Fruit fly (Drosophila melanogaster) whole organism, embryonic: ENCODE measurements around the gene CG17036.

Experiments used
- Atf-2 ChIP-seq: fragments of 200-800 bp; sonication (Bioruptor generic); optimal IDR thresholded peaks from 2 replicates; lab custom pipeline; 2016; ENCODE audit warnings: missing biosample characterization, missing genetic modification characterization
- CG10321 ChIP-seq: fragments of 200-800 bp; sonication (Bioruptor generic); IDR thresholded peaks from 2 replicates; pipeline ENCODE4 v1.3.6; 2022; ENCODE audit warnings: missing biosample characterization, missing genetic modification characterization
- CG10959 ChIP-seq: fragments of 200-800 bp; sonication (Bioruptor generic); IDR thresholded peaks from 2 replicates; pipeline ENCODE4 v1.3.6; 2022; ENCODE audit warnings: missing biosample characterization, missing genetic modification characterization
- CG11093 ChIP-seq: fragments of 200-800 bp; sonication (Bioruptor generic); IDR thresholded peaks from 3 replicates; pipeline ENCODE4 v1.3.6; 2022; ENCODE audit warnings: missing biosample characterization, missing genetic modification characterization
- CG11247 ChIP-seq: fragments of 200-800 bp; sonication (Bioruptor generic); IDR thresholded peaks from 2 replicates; pipeline ENCODE4 v1.3.6; 2022; ENCODE audit warnings: missing biosample characterization, missing genetic modification characterization
- CG11456 ChIP-seq: fragments of 200-800 bp; sonication (Bioruptor generic); IDR thresholded peaks from 3 replicates; pipeline ENCODE4 v1.3.6; 2022; ENCODE audit warnings: missing biosample characterization, missing genetic modification characterization
- CG11696 ChIP-seq: fragments of 200-800 bp; sonication (Bioruptor generic); IDR thresholded peaks from 2 replicates; pipeline ENCODE4 v1.3.6; 2022; ENCODE audit warnings: missing biosample characterization, missing genetic modification characterization
- CG12744 ChIP-seq: fragments of 200-800 bp; sonication (Bioruptor generic); optimal IDR thresholded peaks from 2 replicates; lab custom pipeline; 2016; ENCODE audit warnings: missing biosample characterization, missing genetic modification characterization
- CG13624 ChIP-seq: fragments of 200-800 bp; sonication (Bioruptor generic); optimal IDR thresholded peaks from 2 replicates; lab custom pipeline; 2016; ENCODE audit warnings: missing biosample characterization, missing genetic modification characterization
- CG14965 ChIP-seq: fragments of 200-800 bp; sonication (Bioruptor generic); optimal IDR thresholded peaks from 2 replicates; lab custom pipeline; 2016; ENCODE audit warnings: missing biosample characterization, missing genetic modification characterization, borderline replicate concordance
- CG16813 ChIP-seq: fragments of 200-800 bp; sonication (Bioruptor generic); IDR thresholded peaks from 3 replicates; pipeline ENCODE4 v1.3.6; 2022; ENCODE audit warnings: missing biosample characterization, missing genetic modification characterization; ENCODE audit not compliant: partially characterized antibody
- CG17361 ChIP-seq: fragments of 200-800 bp; sonication (Bioruptor generic); IDR thresholded peaks from 3 replicates; pipeline ENCODE4 v1.3.6; 2022; ENCODE audit warnings: missing biosample characterization, missing genetic modification characterization
- CG2199 ChIP-seq: fragments of 200-800 bp; sonication (Bioruptor generic); IDR thresholded peaks from 3 replicates; pipeline ENCODE4 v1.3.6; 2022; ENCODE audit warnings: missing biosample characterization, missing genetic modification characterization
- CG2875 ChIP-seq: fragments of 200-800 bp; sonication (Bioruptor generic); optimal IDR thresholded peaks from 2 replicates; lab custom pipeline; 2017; ENCODE audit warnings: missing biosample characterization, mild to moderate bottlenecking, missing genetic modification characterization, missing genetic modification reagents
- CG31365 ChIP-seq: fragments of 200-800 bp; sonication (Bioruptor generic); optimal IDR thresholded peaks from 2 replicates; lab custom pipeline; 2018; ENCODE audit warnings: missing biosample characterization, mild to moderate bottlenecking, missing genetic modification characterization
- CG4424 ChIP-seq: fragments of 200-800 bp; sonication (Bioruptor generic); optimal IDR thresholded peaks from 3 replicates; lab custom pipeline; 2016; ENCODE audit warnings: missing biosample characterization, missing genetic modification characterization
- CG4707 ChIP-seq: fragments of 200-800 bp; sonication (Bioruptor generic); optimal IDR thresholded peaks from 2 replicates; lab custom pipeline; 2018; ENCODE audit warnings: missing biosample characterization, mild to moderate bottlenecking, missing genetic modification characterization, moderate library complexity
- CG6654 ChIP-seq: fragments of 200-800 bp; sonication (Bioruptor generic); optimal IDR thresholded peaks from 2 replicates; lab custom pipeline; 2017; ENCODE audit warnings: missing biosample characterization, mild to moderate bottlenecking, missing genetic modification characterization
- CG7556 ChIP-seq: fragments of 200-800 bp; sonication (Bioruptor generic); optimal IDR thresholded peaks from 2 replicates; lab custom pipeline; 2017; ENCODE audit warnings: missing biosample characterization, mild to moderate bottlenecking, missing genetic modification characterization
- CG7928 ChIP-seq: fragments of 200-800 bp; sonication (Bioruptor generic); optimal IDR thresholded peaks from 2 replicates; lab custom pipeline; 2017; ENCODE audit warnings: missing biosample characterization, mild to moderate bottlenecking, missing genetic modification characterization
- CG8765 ChIP-seq: fragments of 200-800 bp; sonication (Bioruptor generic); IDR thresholded peaks from 2 replicates; pipeline ENCODE4 v1.3.6; 2022; ENCODE audit warnings: missing biosample characterization, missing genetic modification characterization
- CoRest ChIP-seq: fragments of 200-800 bp; sonication (Bioruptor generic); optimal IDR thresholded peaks from 3 replicates; lab custom pipeline; 2018; ENCODE audit warnings: missing biosample characterization, mild to moderate bottlenecking, missing genetic modification characterization, moderate library complexity
- CrebB ChIP-seq: fragments of 200-800 bp; sonication (Bioruptor generic); optimal IDR thresholded peaks from 3 replicates; lab custom pipeline; 2018; ENCODE audit warnings: missing biosample characterization, mild to moderate bottlenecking, missing genetic modification characterization
- HLH4C ChIP-seq: fragments of 200-800 bp; sonication (Bioruptor generic); IDR thresholded peaks from 3 replicates; pipeline ENCODE4 v1.3.6; 2022; ENCODE audit warnings: missing biosample characterization, missing genetic modification characterization; ENCODE audit not compliant: partially characterized antibody
- Hr3 ChIP-seq: fragments of 200-800 bp; sonication (Bioruptor generic); optimal IDR thresholded peaks from 3 replicates; lab custom pipeline; 2016; ENCODE audit warnings: missing biosample characterization, missing genetic modification characterization
- Hr78 ChIP-seq, 2 experiments: fragments of 200-800 bp in 1 of 2; fragments of >200 bp in 1 of 2; sonication (Bioruptor generic) in 1 of 2; optimal IDR thresholded peaks; 2 replicates each; lab custom pipeline; 2017 to 2019; ENCODE audit warnings: missing biosample characterization in 2 of 2, missing genetic modification characterization in 2 of 2, mild to moderate bottlenecking in 1 of 2, moderate library complexity in 1 of 2
- Meics ChIP-seq: fragments of 200-800 bp; sonication (Bioruptor generic); optimal IDR thresholded peaks from 2 replicates; lab custom pipeline; 2017; ENCODE audit warnings: missing biosample characterization, mild to moderate bottlenecking, missing genetic modification characterization
- NC2α ChIP-seq: fragments of 200-800 bp; sonication (Bioruptor generic); optimal IDR thresholded peaks from 2 replicates; lab custom pipeline; 2016; ENCODE audit warnings: missing biosample characterization, missing genetic modification characterization
- Ravus ChIP-seq: fragments of 200-800 bp; sonication (Bioruptor generic); IDR thresholded peaks from 2 replicates; pipeline ENCODE4 v1.3.6; 2022; ENCODE audit warnings: missing biosample characterization, missing genetic modification characterization
- Rfx ChIP-seq: fragments of 200-800 bp; sonication (Bioruptor generic); IDR thresholded peaks from 2 replicates; pipeline ENCODE4 v1.3.6; 2022; ENCODE audit warnings: missing biosample characterization, missing genetic modification characterization
- Rx ChIP-seq: fragments of 200-800 bp; sonication (Bioruptor generic); IDR thresholded peaks from 2 replicates; pipeline ENCODE4 v1.3.6; 2022; ENCODE audit warnings: missing biosample characterization, missing genetic modification characterization
- Sry-β ChIP-seq: fragments of 200-800 bp; sonication (Bioruptor generic); optimal IDR thresholded peaks from 2 replicates; lab custom pipeline; 2018; ENCODE audit warnings: missing biosample characterization, mild to moderate bottlenecking, missing genetic modification characterization, moderate library complexity
- ara ChIP-seq: fragments of 200-800 bp; sonication (Bioruptor generic); IDR thresholded peaks from 2 replicates; pipeline ENCODE4 v1.3.6; 2022; ENCODE audit warnings: missing biosample characterization, missing genetic modification characterization
- bcd ChIP-seq: fragments of 200-800 bp; sonication (Bioruptor generic); optimal IDR thresholded peaks from 2 replicates; lab custom pipeline; 2017; ENCODE audit warnings: missing biosample characterization, mild to moderate bottlenecking, missing genetic modification characterization
- da ChIP-seq: fragments of 200-800 bp; sonication (Bioruptor generic); optimal IDR thresholded peaks from 2 replicates; lab custom pipeline; 2016; ENCODE audit warnings: missing biosample characterization, missing genetic modification characterization
- danr ChIP-seq: fragments of 200-800 bp; sonication (Bioruptor generic); IDR thresholded peaks from 2 replicates; pipeline ENCODE4 v1.3.6; 2022; ENCODE audit warnings: missing biosample characterization, missing genetic modification characterization
- ewg ChIP-seq: fragments of 200-800 bp; sonication (Bioruptor generic); optimal IDR thresholded peaks from 3 replicates; lab custom pipeline; 2017; ENCODE audit warnings: mild to moderate bottlenecking, missing biosample characterization, missing genetic modification reagents, missing genetic modification characterization
- gce ChIP-seq: fragments of 200-800 bp; sonication (Bioruptor generic); IDR thresholded peaks from 3 replicates; pipeline ENCODE4 v1.3.6; 2022; ENCODE audit warnings: missing biosample characterization, missing genetic modification characterization
- gcm ChIP-seq: fragments of 200-800 bp; sonication (Bioruptor generic); optimal IDR thresholded peaks from 2 replicates; lab custom pipeline; 2019; ENCODE audit warnings: missing biosample characterization, mild to moderate bottlenecking, missing genetic modification characterization, moderate library complexity
- hth ChIP-seq: fragments of >200 bp; optimal IDR thresholded peaks from 2 replicates; lab custom pipeline; 2017; ENCODE audit warnings: inconsistent platforms
- ken ChIP-seq: fragments of 200-800 bp; sonication (Bioruptor generic); IDR thresholded peaks from 3 replicates; pipeline ENCODE4 v1.3.6; 2022; ENCODE audit warnings: missing biosample characterization, missing genetic modification characterization
- mirr ChIP-seq: fragments of 200-800 bp; sonication (Bioruptor generic); optimal IDR thresholded peaks from 3 replicates; lab custom pipeline; 2018; ENCODE audit warnings: missing biosample characterization, mild to moderate bottlenecking, missing genetic modification characterization
- nerfin-1 ChIP-seq: fragments of 200-800 bp; sonication (Bioruptor generic); optimal IDR thresholded peaks from 3 replicates; lab custom pipeline; 2019; ENCODE audit warnings: missing biosample characterization, mild to moderate bottlenecking, missing genetic modification characterization, moderate library complexity
- nerfin-2 ChIP-seq: fragments of 200-800 bp; sonication (Bioruptor generic); IDR thresholded peaks from 2 replicates; pipeline ENCODE4 v1.3.6; 2022; ENCODE audit warnings: missing biosample characterization, missing genetic modification characterization; ENCODE audit not compliant: partially characterized antibody
- pzg ChIP-seq: fragments of 200-800 bp; sonication (Bioruptor generic); optimal IDR thresholded peaks from 3 replicates; lab custom pipeline; 2018; ENCODE audit warnings: missing biosample characterization, mild to moderate bottlenecking, missing genetic modification characterization, moderate library complexity
- sd ChIP-seq: fragments of 200-800 bp; sonication (Bioruptor generic); optimal IDR thresholded peaks from 3 replicates; lab custom pipeline; 2018; ENCODE audit warnings: missing biosample characterization, mild to moderate bottlenecking, missing genetic modification characterization, moderate library complexity
- slbo ChIP-seq: fragments of 200-800 bp; sonication (Bioruptor generic); IDR thresholded peaks from 2 replicates; pipeline ENCODE4 v1.3.6; 2022; ENCODE audit warnings: missing biosample characterization, missing genetic modification characterization
- sqz ChIP-seq: fragments of 200-800 bp; sonication (Bioruptor generic); optimal IDR thresholded peaks from 3 replicates; lab custom pipeline; 2018; ENCODE audit warnings: missing biosample characterization, mild to moderate bottlenecking, missing genetic modification characterization
- tap ChIP-seq: fragments of 200-800 bp; optimal IDR thresholded peaks from 3 replicates; lab custom pipeline; 2019; ENCODE audit warnings: missing biosample characterization, mild to moderate bottlenecking, missing genetic modification characterization, moderate library complexity
- trem ChIP-seq: fragments of 200-800 bp; optimal IDR thresholded peaks from 3 replicates; lab custom pipeline; 2019; ENCODE audit warnings: missing biosample characterization, mild to moderate bottlenecking, missing genetic modification characterization, moderate library complexity
- vfl ChIP-seq: fragments of 200-800 bp; sonication (Bioruptor generic); optimal IDR thresholded peaks from 2 replicates; lab custom pipeline; 2016; ENCODE audit warnings: missing biosample characterization, missing genetic modification characterization

CG17036 gene

dm6 chr2L:12700381-12700963 lies at the start of gene CG17036:
CG17036 (minus strand) TSS chr2L:12700746.
- TF ChIP-seq CG11093 (GFP tag; lab: Robert Waterston, UW) (no peak), bcd (GFP tag; lab: Kevin White, UChicago) (peak; percentile 15), gce (GFP tag; lab: Robert Waterston, UW) (no peak), ewg (GFP tag; lab: Kevin White, UChicago) (no peak), gcm (GFP tag; lab: Kevin White, UChicago) (no peak), HLH4C (GFP tag; lab: Robert Waterston, UW) (no peak), mirr (GFP tag; lab: Kevin White, UChicago) (no peak), danr (GFP tag; lab: Robert Waterston, UW) (no peak), slbo (GFP tag; lab: Robert Waterston, UW) (peak; percentile 64), CG6654 (GFP tag; lab: Kevin White, UChicago) (no peak), CG12744 (GFP tag; lab: Kevin White, UChicago) (no peak), vfl (GFP tag; lab: Kevin White, UChicago) (no peak), Ravus (GFP tag; lab: Robert Waterston, UW) (0 out of 2 replicates have a peak, but pooled peaks have one; percentile 6), CoRest (tag; lab: Kevin White, UChicago) (peak; percentile 53), CG7928 (no peak), CG4424 (GFP tag; lab: Kevin White, UChicago) (no peak), CG8765 (GFP tag; lab: Robert Waterston, UW) (no peak), CG17361 (GFP tag; lab: Robert Waterston, UW) (peak; percentile 48; the same call in 2 of the 3 replicates), Atf-2 (GFP tag; lab: Kevin White, UChicago) (no peak), pzg (GFP tag; lab: Kevin White, UChicago) (no peak), nerfin-1 (tag; lab: Kevin White, UChicago) (no peak), Meics (GFP tag; lab: Kevin White, UChicago) (peak; percentile 52), Sry-β (GFP tag; lab: Kevin White, UChicago) (no peak), CG4707 (GFP tag; lab: Kevin White, UChicago) (no peak), Rfx (GFP tag; lab: Robert Waterston, UW) (peak; percentile 66), sd (tag; lab: Kevin White, UChicago) (no peak), da (GFP tag; lab: Kevin White, UChicago) (no peak), hth (lab: Kevin White, UChicago) (no peak), CG31365 (tag; lab: Kevin White, UChicago) (no peak), CG11247 (GFP tag; lab: Robert Waterston, UW) (no peak; the same call in 1 of the 2 replicates), nerfin-2 (GFP tag; lab: Robert Waterston, UW) (no peak), Hr3 (GFP tag; lab: Kevin White, UChicago) (peak; percentile 2), CG13624 (GFP tag; lab: Kevin White, UChicago) (no peak), CG11456 (GFP tag; lab: Robert Waterston, UW) (peak; percentile 50; the same call in 1 of the 3 replicates), CG10959 (GFP tag; lab: Robert Waterston, UW) (no peak), ara (GFP tag; lab: Robert Waterston, UW) (no peak), tap (no peak), CG14965 (GFP tag; lab: Kevin White, UChicago) (no peak), NC2α (GFP tag; lab: Kevin White, UChicago) (no peak), CG11696 (GFP tag; lab: Robert Waterston, UW) (no peak), trem (tag; lab: Kevin White, UChicago) (no peak), CrebB (tag; lab: Kevin White, UChicago) (no peak), sqz (GFP tag; lab: Kevin White, UChicago) (no peak), CG10321 (GFP tag; lab: Robert Waterston, UW) (no peak), CG7556 (GFP tag; lab: Kevin White, UChicago) (peak; percentile 39), CG2875 (no peak), CG16813 (GFP tag; lab: Robert Waterston, UW) (no peak), ken (GFP tag; lab: Robert Waterston, UW) (no peak), Hr78 (GFP tag; optimal IDR thresholded peaks at IDR 0.05; lab: Kevin White, UChicago) (no peak), Rx (0 out of 2 replicates have a peak, but pooled peaks have one; percentile 8), CG2199 (GFP tag; lab: Robert Waterston, UW) (no peak)
